Fruit fly (Drosophila melanogaster) whole organism, prepupa: ENCODE results near the gene corto.

Experiments used
- CG6854 ChIP-seq: fragments of 200-800 bp; sonication (Bioruptor generic); optimal IDR thresholded peaks from 2 replicates; lab custom pipeline; 2017; ENCODE audit warnings: missing biosample characterization, mild to moderate bottlenecking, missing genetic modification characterization
- Hr39 ChIP-seq: fragments of 200-800 bp; sonication (Bioruptor generic); optimal IDR thresholded peaks from 2 replicates; lab custom pipeline; 2016; ENCODE audit warnings: missing biosample characterization, missing genetic modification characterization

DNA sequence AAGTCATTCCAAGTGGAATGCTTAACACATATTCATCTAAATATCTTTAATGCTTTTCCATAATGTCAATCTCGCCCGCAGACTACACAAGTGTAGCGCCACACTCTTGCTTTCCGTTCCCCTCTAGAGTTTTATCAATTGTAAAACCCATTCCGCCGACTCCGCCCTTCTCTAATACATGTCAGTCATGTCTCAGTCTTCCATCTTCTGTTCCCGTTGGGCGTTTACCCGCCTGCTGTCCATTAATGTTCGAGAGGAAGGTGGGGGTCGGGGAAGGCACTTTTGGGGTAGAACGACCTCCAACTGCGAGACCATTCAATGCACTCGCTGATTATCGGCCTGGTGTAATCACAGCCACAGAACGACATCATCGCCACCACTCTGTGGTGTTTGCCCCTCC, 45.5 kb downstream of the corto start:
- TF ChIP-seq Hr39 (GFP tag; lab: Kevin White, UChicago): no peak
- TF ChIP-seq CG6854 (GFP tag; lab: Kevin White, UChicago): no peak
